Worm (Caenorhabditis elegans) whole organism, late embryonic: ENCODE results near the gene T27E7.5.

Experiments
- C38D4.7 ChIP-seq: fragments of 200-800 bp; sonication (Bioruptor generic); optimal IDR thresholded peaks from 2 replicates; lab custom pipeline; 2018; ENCODE audit warnings: mild to moderate bottlenecking, missing genetic modification characterization, moderate library complexity, missing compliant biosample characterization
- F13H6.1 ChIP-seq: sonication (generic microtip); optimal IDR thresholded peaks from 2 replicates; lab custom pipeline; 2016; ENCODE audit warnings: missing genetic modification characterization, missing compliant biosample characterization
- K02D7.2 ChIP-seq: sonication (generic microtip); optimal IDR thresholded peaks from 2 replicates; lab custom pipeline; 2017; ENCODE audit warnings: mild to moderate bottlenecking, missing genetic modification characterization, missing compliant biosample characterization
- K09A11.1 ChIP-seq: sonication (generic microtip); optimal IDR thresholded peaks from 2 replicates; lab custom pipeline; 2017; ENCODE audit warnings: antibody characterized with exemption, mild to moderate bottlenecking, missing genetic modification characterization, missing compliant biosample characterization; ENCODE audit not compliant: insufficient read depth
- T23F11.4 ChIP-seq: fragments of 200-800 bp; sonication (Bioruptor generic); optimal IDR thresholded peaks from 2 replicates; lab custom pipeline; 2018; ENCODE audit warnings: mild to moderate bottlenecking, missing genetic modification characterization, missing compliant biosample characterization
- Y22D7AL.16 ChIP-seq: sonication (generic microtip); optimal IDR thresholded peaks from 2 replicates; lab custom pipeline; 2016; ENCODE audit warnings: missing genetic modification characterization, missing compliant biosample characterization
- ceh-14 ChIP-seq: sonication (generic microtip); optimal IDR thresholded peaks from 2 replicates; lab custom pipeline; 2016; ENCODE audit warnings: missing genotype, missing genetic modification characterization, missing compliant biosample characterization
- ceh-18 ChIP-seq: sonication (generic microtip); optimal IDR thresholded peaks from 2 replicates; lab custom pipeline; 2016; ENCODE audit warnings: missing genetic modification characterization, missing compliant biosample characterization
- ceh-30 ChIP-seq: fragments of 150-350 bp; optimal IDR thresholded peaks from 2 replicates; lab custom pipeline; 2014; ENCODE audit warnings: missing biosample characterization, missing genetic modification characterization
- ceh-45 ChIP-seq: fragments of 200-800 bp; sonication (Bioruptor generic); IDR thresholded peaks from 2 replicates; pipeline ENCODE4 v1.3.6; 2022; ENCODE audit warnings: missing genetic modification reagents, missing genetic modification characterization, missing compliant biosample characterization
- ceh-6 ChIP-seq: fragments of 200-800 bp; sonication (Bioruptor generic); optimal IDR thresholded peaks from 2 replicates; lab custom pipeline; 2018; ENCODE audit warnings: mild to moderate bottlenecking, missing genetic modification characterization, missing compliant biosample characterization
- eyg-1 ChIP-seq: sonication (generic microtip); optimal IDR thresholded peaks from 2 replicates; lab custom pipeline; 2016; ENCODE audit warnings: missing genotype, missing genetic modification characterization, missing compliant biosample characterization
- fax-1 ChIP-seq: sonication (generic microtip); optimal IDR thresholded peaks from 2 replicates; lab custom pipeline; 2016; ENCODE audit warnings: missing genotype, missing genetic modification characterization, missing compliant biosample characterization
- gmeb-2 ChIP-seq: sonication (generic microtip); optimal IDR thresholded peaks from 2 replicates; lab custom pipeline; 2016; ENCODE audit warnings: missing genetic modification characterization, inconsistent platforms, missing compliant biosample characterization
- hlh-15 ChIP-seq: sonication (generic microtip); optimal IDR thresholded peaks from 2 replicates; lab custom pipeline; 2016; ENCODE audit warnings: missing genetic modification characterization, missing compliant biosample characterization
- hlh-30 ChIP-seq: sonication (generic microtip); optimal IDR thresholded peaks from 2 replicates; lab custom pipeline; 2017; ENCODE audit warnings: antibody characterized with exemption, missing genetic modification characterization, missing compliant biosample characterization; ENCODE audit not compliant: insufficient read depth
- hlh-6 ChIP-seq: sonication (generic microtip); optimal IDR thresholded peaks from 2 replicates; lab custom pipeline; 2016; ENCODE audit warnings: missing genotype, missing genetic modification characterization, missing compliant biosample characterization
- lim-6 ChIP-seq: sonication (generic microtip); optimal IDR thresholded peaks from 2 replicates; lab custom pipeline; 2016; ENCODE audit warnings: missing genetic modification characterization, missing compliant biosample characterization
- lin-11 ChIP-seq: fragments of 200-800 bp; sonication (Bioruptor generic); optimal IDR thresholded peaks from 2 replicates; lab custom pipeline; 2018; ENCODE audit warnings: mild to moderate bottlenecking, missing genetic modification characterization, missing compliant biosample characterization
- madf-2 ChIP-seq: sonication (generic microtip); optimal IDR thresholded peaks from 2 replicates; lab custom pipeline; 2017; ENCODE audit warnings: missing genetic modification characterization, missing compliant biosample characterization
- nhr-11 ChIP-seq: fragments of 150-350 bp; optimal IDR thresholded peaks from 2 replicates; lab custom pipeline; 2014; ENCODE audit warnings: missing biosample characterization, missing genetic modification characterization
- nhr-232 ChIP-seq: sonication (generic microtip); optimal IDR thresholded peaks from 2 replicates; lab custom pipeline; 2016; ENCODE audit warnings: missing genetic modification characterization, missing compliant biosample characterization
- npax-4 ChIP-seq: sonication (generic microtip); optimal IDR thresholded peaks from 2 replicates; lab custom pipeline; 2016; ENCODE audit warnings: missing genetic modification characterization, missing compliant biosample characterization
- pat-9 ChIP-seq: fragments of 200-800 bp; sonication (Bioruptor generic); optimal IDR thresholded peaks from 2 replicates; lab custom pipeline; 2018; ENCODE audit warnings: mild to moderate bottlenecking, missing genetic modification characterization, moderate library complexity, missing compliant biosample characterization
- pha-2 ChIP-seq: sonication (generic microtip); optimal IDR thresholded peaks from 2 replicates; lab custom pipeline; 2017; ENCODE audit warnings: mild to moderate bottlenecking, missing genetic modification characterization, missing compliant biosample characterization
- pha-4 ChIP-seq: fragments of 150-350 bp; optimal IDR thresholded peaks from 2 replicates; lab custom pipeline; 2018; ENCODE audit warnings: missing biosample characterization, missing genetic modification reagents, missing genetic modification characterization
- pros-1 ChIP-seq: fragments of 150-350 bp; optimal IDR thresholded peaks from 2 replicates; lab custom pipeline; 2014; ENCODE audit warnings: missing biosample characterization, missing genetic modification reagents, missing genetic modification characterization
- ref-2 ChIP-seq: sonication (generic microtip); optimal IDR thresholded peaks from 2 replicates; lab custom pipeline; 2016; ENCODE audit warnings: missing genetic modification characterization, missing compliant biosample characterization
- rnt-1 ChIP-seq: sonication (generic microtip); optimal IDR thresholded peaks from 2 replicates; lab custom pipeline; 2016; ENCODE audit warnings: missing genetic modification characterization, missing compliant biosample characterization
- sdc-2 ChIP-seq: sonication (generic microtip); optimal IDR thresholded peaks from 2 replicates; lab custom pipeline; 2016; ENCODE audit warnings: missing genotype, missing genetic modification characterization, missing compliant biosample characterization
- sox-2 ChIP-seq: fragments of 200-800 bp; sonication (Bioruptor generic); IDR thresholded peaks from 2 replicates; pipeline ENCODE4 v1.3.6; 2022; ENCODE audit warnings: missing genetic modification reagents, missing genetic modification characterization, missing compliant biosample characterization
- sox-4 ChIP-seq: sonication (generic microtip); optimal IDR thresholded peaks from 2 replicates; lab custom pipeline; 2017; ENCODE audit warnings: mild to moderate bottlenecking, missing genetic modification characterization, inconsistent platforms, missing compliant biosample characterization
- syd-9 ChIP-seq: sonication (generic microtip); optimal IDR thresholded peaks from 2 replicates; lab custom pipeline; 2016; ENCODE audit warnings: mild to moderate bottlenecking, missing genetic modification characterization, moderate library complexity, missing compliant biosample characterization
- tbx-2 ChIP-seq: sonication (generic microtip); optimal IDR thresholded peaks from 2 replicates; lab custom pipeline; 2016; ENCODE audit warnings: missing genetic modification characterization, missing compliant biosample characterization
- tbx-7 ChIP-seq: sonication (generic microtip); optimal IDR thresholded peaks from 2 replicates; lab custom pipeline; 2016; ENCODE audit warnings: missing genotype, missing genetic modification characterization, missing compliant biosample characterization
- unc-86 ChIP-seq: sonication (generic microtip); optimal IDR thresholded peaks from 2 replicates; lab custom pipeline; 2016; ENCODE audit warnings: missing genetic modification characterization, missing compliant biosample characterization

T27E7.5 gene

DNA sequence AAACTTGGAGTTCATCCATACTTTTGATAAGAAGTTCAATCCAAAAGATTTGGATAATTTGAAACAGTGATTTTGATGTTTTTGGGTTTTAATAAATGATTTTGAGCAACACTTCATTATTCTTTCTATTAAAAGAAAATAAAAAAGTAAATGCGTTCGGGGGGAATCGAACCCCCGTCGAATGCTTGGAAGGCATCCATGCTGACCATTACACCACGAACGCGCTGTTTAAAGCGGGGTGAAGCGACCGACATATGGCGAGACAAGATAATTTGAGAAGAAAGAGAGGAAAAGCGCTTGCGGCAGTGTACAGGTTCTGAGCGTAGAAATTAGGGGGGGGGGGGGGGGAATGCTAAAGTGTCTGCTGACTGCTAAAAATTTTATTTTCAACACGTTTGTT is 39.5 kb downstream of the T27E7.5 start (continued):
- TF ChIP-seq pha-2 (tag; lab: Kevin White, UChicago) (peak; percentile 35), sox-4 (tag; lab: Kevin White, UChicago) (no peak), K02D7.2 (tag; lab: Kevin White, UChicago) (peak; percentile 48), ceh-45 (GFP tag; lab: Robert Waterston, UW) (0 out of 2 replicates have a peak, but pooled peaks have one; percentile 21), sdc-2 (tag; lab: Kevin White, UChicago) (no peak), madf-2 (tag; lab: Kevin White, UChicago) (no peak), tbx-7 (tag; lab: Kevin White, UChicago) (no peak), sox-2 (GFP tag; lab: Robert Waterston, UW) (peak; percentile 47), hlh-15 (tag; lab: Kevin White, UChicago) (peak; percentile 3), ceh-6 (GFP tag; lab: Kevin White, UChicago) (peak; percentile 49), F13H6.1 (tag; lab: Kevin White, UChicago) (no peak), pha-4 (tag; lab: Kevin White, UChicago) (no peak), nhr-11 (tag; lab: Kevin White, UChicago) (no peak), ref-2 (tag; lab: Kevin White, UChicago) (no peak), pat-9 (tag; lab: Kevin White, UChicago) (no peak), npax-4 (peak; percentile 13)

DNA sequence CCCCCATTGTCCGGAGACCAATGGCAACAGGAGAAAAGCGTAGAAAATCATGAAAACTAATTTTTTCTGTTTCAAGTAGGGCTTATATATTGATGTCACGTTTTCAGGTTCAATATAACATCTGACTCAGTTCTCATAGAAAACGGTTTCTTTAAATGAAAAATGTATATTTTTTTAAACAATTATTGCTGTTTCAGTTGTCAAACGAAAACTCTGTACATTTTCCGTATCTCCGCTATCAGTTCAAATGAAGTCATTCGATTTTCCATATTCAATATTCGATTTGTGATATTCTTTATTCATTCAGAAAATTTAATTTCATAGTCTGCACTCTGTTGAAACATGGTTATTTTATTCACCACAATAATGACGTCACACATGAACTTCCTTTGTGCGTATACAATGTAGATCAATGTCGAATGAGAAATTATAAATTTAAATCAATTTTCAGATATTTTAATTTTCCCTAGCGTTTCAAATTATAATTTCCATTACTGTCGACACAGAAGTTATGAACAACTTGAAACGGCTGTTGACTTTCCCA is 41.8 kb downstream of the T27E7.5 start, which contains the start of gene Y57G11B.8:
Y57G11B.8 (minus strand) TSS at position 51 of the 544 bp plus-strand sequence.
- no peak for TF ChIP-seq ceh-14 (tag; lab: Kevin White, UChicago)
- no peak for TF ChIP-seq ceh-18 (tag; lab: Kevin White, UChicago)
- no peak for TF ChIP-seq nhr-232 (tag; lab: Kevin White, UChicago)
- TF ChIP-seq lin-11 (tag; lab: Kevin White, UChicago) = no peak
- no peak for TF ChIP-seq hlh-30 (tag; lab: Kevin White, UChicago)
- no peak for TF ChIP-seq ceh-6 (GFP tag; lab: Kevin White, UChicago)
- TF ChIP-seq ceh-30 = no peak
- TF ChIP-seq K09A11.1 (tag; lab: Kevin White, UChicago) = no peak
- no peak for TF ChIP-seq hlh-15 (tag; lab: Kevin White, UChicago)
- no peak for TF ChIP-seq unc-86 (tag; lab: Kevin White, UChicago)
- no peak for TF ChIP-seq nhr-11 (tag; lab: Kevin White, UChicago)
- no peak for TF ChIP-seq rnt-1 (tag; lab: Kevin White, UChicago)

DNA sequence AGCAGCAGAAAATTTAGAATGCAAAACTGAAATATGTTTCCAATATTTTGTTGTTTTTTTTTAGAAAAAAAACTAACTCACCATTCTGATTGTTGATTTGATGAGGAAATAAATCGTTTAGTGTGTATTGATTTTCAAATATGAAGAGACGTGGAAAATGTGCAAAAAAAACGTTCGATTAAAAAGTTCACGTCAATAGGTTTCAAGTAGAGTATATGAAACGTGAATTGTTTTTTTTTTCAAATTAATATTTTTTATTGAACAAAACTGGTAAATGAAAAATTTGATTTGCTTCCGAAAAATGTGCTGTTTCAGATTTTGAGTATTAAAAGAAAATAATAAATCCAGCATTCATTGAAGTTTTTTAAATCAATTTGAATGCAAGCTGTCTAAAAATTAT is 44.0 kb downstream of the T27E7.5 start, which contains the start of gene irld-18:
irld-18 (minus strand) TSS at position 101 of the 400 bp plus-strand sequence.
- TF ChIP-seq ceh-18 (tag; lab: Kevin White, UChicago) = no peak
- TF ChIP-seq C38D4.7 (GFP tag; lab: Kevin White, UChicago) = no peak
- no peak for TF ChIP-seq eyg-1 (tag; lab: Kevin White, UChicago)
- no peak for TF ChIP-seq tbx-2
- no peak for TF ChIP-seq gmeb-2
- no peak for TF ChIP-seq ref-2 (tag; lab: Kevin White, UChicago)
- no peak for TF ChIP-seq lim-6
- no peak for TF ChIP-seq fax-1 (tag; lab: Kevin White, UChicago)
- TF ChIP-seq F13H6.1 (tag; lab: Kevin White, UChicago) = no peak
- no peak for TF ChIP-seq ceh-30
- TF ChIP-seq sdc-2 (tag; lab: Kevin White, UChicago) = no peak
- no peak for TF ChIP-seq pros-1
- TF ChIP-seq syd-9 (tag; lab: Kevin White, UChicago) = no peak
- no peak for TF ChIP-seq Y22D7AL.16
- TF ChIP-seq T23F11.4 (GFP tag; lab: Kevin White, UChicago) = no peak
- no peak for TF ChIP-seq hlh-6 (tag; lab: Kevin White, UChicago)
- TF ChIP-seq K02D7.2 (tag; lab: Kevin White, UChicago) = no peak
- no peak for TF ChIP-seq nhr-11 (tag; lab: Kevin White, UChicago)
- TF ChIP-seq npax-4 = no peak
